Fruit fly (Drosophila melanogaster) whole organism, embryonic: ENCODE results near the gene CG3184.

Experiments
- Abd-B ChIP-seq: fragments of 200-800 bp; sonication (Bioruptor generic); optimal IDR thresholded peaks from 2 replicates; lab custom pipeline; 2018; ENCODE audit warnings: missing biosample characterization, mild to moderate bottlenecking, missing genetic modification characterization, moderate library complexity
- CG10462 ChIP-seq: fragments of 200-800 bp; sonication (Bioruptor generic); optimal IDR thresholded peaks from 2 replicates; lab custom pipeline; 2016; ENCODE audit warnings: missing biosample characterization, missing genetic modification characterization
- CG11398 ChIP-seq: fragments of 200-800 bp; sonication (Bioruptor generic); optimal IDR thresholded peaks from 2 replicates; lab custom pipeline; 2016; ENCODE audit warnings: missing biosample characterization, missing genetic modification characterization
- CG13775 ChIP-seq: fragments of 200-800 bp; sonication (Bioruptor generic); optimal IDR thresholded peaks from 3 replicates; lab custom pipeline; 2017; ENCODE audit warnings: missing biosample characterization, mild to moderate bottlenecking, missing genetic modification characterization
- CG14710 ChIP-seq: fragments of 200-800 bp; sonication (Bioruptor generic); optimal IDR thresholded peaks from 3 replicates; lab custom pipeline; 2019; ENCODE audit warnings: missing biosample characterization, mild to moderate bottlenecking, missing genetic modification characterization, moderate library complexity
- CG17328 ChIP-seq: fragments of 200-800 bp; sonication (Bioruptor generic); IDR thresholded peaks from 2 replicates; pipeline ENCODE4 v1.3.6; 2022; ENCODE audit warnings: missing biosample characterization, missing genetic modification characterization
- CG17612 ChIP-seq: fragments of 200-800 bp; sonication (Bioruptor generic); IDR thresholded peaks from 2 replicates; pipeline ENCODE4 v1.3.6; 2022; ENCODE audit warnings: missing biosample characterization, missing genetic modification characterization
- CG18011 ChIP-seq: fragments of 200-800 bp; sonication (Bioruptor generic); optimal IDR thresholded peaks from 2 replicates; lab custom pipeline; 2017; ENCODE audit warnings: missing biosample characterization, missing genetic modification characterization, mild to moderate bottlenecking, moderate library complexity, missing genotype
- CG2199 ChIP-seq: fragments of 200-800 bp; sonication (Bioruptor generic); IDR thresholded peaks from 3 replicates; pipeline ENCODE4 v1.3.6; 2022; ENCODE audit warnings: missing biosample characterization, missing genetic modification characterization
- CG2712 ChIP-seq: fragments of 200-800 bp; optimal IDR thresholded peaks from 3 replicates; lab custom pipeline; 2019; ENCODE audit warnings: missing biosample characterization, mild to moderate bottlenecking, missing genetic modification characterization, moderate library complexity
- CG4360 ChIP-seq: fragments of 200-800 bp; sonication (Bioruptor generic); IDR thresholded peaks from 2 replicates; pipeline ENCODE4 v1.3.6; 2022; ENCODE audit warnings: missing biosample characterization, missing genetic modification characterization
- CG4404 ChIP-seq: fragments of 200-800 bp; sonication (Bioruptor generic); IDR thresholded peaks from 2 replicates; pipeline ENCODE4 v1.3.6; 2022; ENCODE audit warnings: missing biosample characterization, missing genetic modification characterization
- CG5180 ChIP-seq: fragments of 200-800 bp; sonication (Bioruptor generic); optimal IDR thresholded peaks from 3 replicates; lab custom pipeline; 2017; ENCODE audit warnings: missing biosample characterization, missing genetic modification characterization, mild to moderate bottlenecking, moderate library complexity, missing genetic modification reagents
- CG6765 ChIP-seq: fragments of 200-800 bp; sonication (Bioruptor generic); optimal IDR thresholded peaks from 3 replicates; lab custom pipeline; 2017; ENCODE audit warnings: missing biosample characterization, mild to moderate bottlenecking, missing genetic modification characterization
- CG7271 ChIP-seq: fragments of 200-800 bp; sonication (Bioruptor generic); optimal IDR thresholded peaks from 2 replicates; lab custom pipeline; 2018; ENCODE audit warnings: missing biosample characterization, mild to moderate bottlenecking, missing genetic modification characterization, moderate library complexity
- CG7556 ChIP-seq: fragments of 200-800 bp; sonication (Bioruptor generic); optimal IDR thresholded peaks from 2 replicates; lab custom pipeline; 2017; ENCODE audit warnings: missing biosample characterization, mild to moderate bottlenecking, missing genetic modification characterization
- CG7745 ChIP-seq: fragments of 200-800 bp; sonication (Bioruptor generic); optimal IDR thresholded peaks from 2 replicates; lab custom pipeline; 2018; ENCODE audit warnings: missing biosample characterization, mild to moderate bottlenecking, missing genetic modification characterization, moderate library complexity
- CG7839 ChIP-seq: fragments of 200-800 bp; sonication (Bioruptor generic); optimal IDR thresholded peaks from 3 replicates; lab custom pipeline; 2018; ENCODE audit warnings: missing biosample characterization, mild to moderate bottlenecking, missing genetic modification characterization, moderate library complexity
- CG7928 ChIP-seq: fragments of 200-800 bp; sonication (Bioruptor generic); optimal IDR thresholded peaks from 2 replicates; lab custom pipeline; 2017; ENCODE audit warnings: missing biosample characterization, mild to moderate bottlenecking, missing genetic modification characterization
- CG9876 ChIP-seq: fragments of 200-800 bp; sonication (Bioruptor generic); optimal IDR thresholded peaks from 2 replicates; lab custom pipeline; 2016; ENCODE audit warnings: missing biosample characterization, missing genetic modification characterization
- Dref ChIP-seq: fragments of 200-800 bp; sonication (Bioruptor generic); IDR thresholded peaks from 2 replicates; pipeline ENCODE4 v1.3.6; 2022; ENCODE audit warnings: missing biosample characterization, missing genetic modification characterization
- Elba2 ChIP-seq: fragments of 200-800 bp; sonication (Bioruptor generic); optimal IDR thresholded peaks from 3 replicates; lab custom pipeline; 2016; ENCODE audit warnings: missing biosample characterization, missing genetic modification characterization
- Ets65A ChIP-seq: fragments of 200-800 bp; sonication (Bioruptor generic); peaks from one replicate; lab custom pipeline; 2016; ENCODE audit warnings: missing biosample characterization, missing genetic modification characterization
- HmgZ ChIP-seq: fragments of 200-800 bp; sonication (Bioruptor generic); optimal IDR thresholded peaks from 2 replicates; lab custom pipeline; 2018; ENCODE audit warnings: missing biosample characterization, mild to moderate bottlenecking, missing genetic modification characterization
- Max ChIP-seq: fragments of 200-800 bp; sonication (Bioruptor generic); optimal IDR thresholded peaks from 2 replicates; lab custom pipeline; 2016; ENCODE audit warnings: missing biosample characterization, mild to moderate bottlenecking, missing genetic modification characterization
- Meics ChIP-seq: fragments of 200-800 bp; sonication (Bioruptor generic); optimal IDR thresholded peaks from 2 replicates; lab custom pipeline; 2017; ENCODE audit warnings: missing biosample characterization, mild to moderate bottlenecking, missing genetic modification characterization
- PHDP ChIP-seq: fragments of 200-800 bp; sonication (Bioruptor generic); optimal IDR thresholded peaks from 3 replicates; lab custom pipeline; 2018; ENCODE audit warnings: missing biosample characterization, mild to moderate bottlenecking, missing genetic modification characterization, moderate library complexity
- Rx ChIP-seq: fragments of 200-800 bp; sonication (Bioruptor generic); IDR thresholded peaks from 2 replicates; pipeline ENCODE4 v1.3.6; 2022; ENCODE audit warnings: missing biosample characterization, missing genetic modification characterization
- ac ChIP-seq: fragments of 200-800 bp; sonication (Bioruptor generic); optimal IDR thresholded peaks from 3 replicates; lab custom pipeline; 2017; ENCODE audit warnings: missing biosample characterization, mild to moderate bottlenecking, missing genetic modification characterization
- bcd ChIP-seq: fragments of 200-800 bp; sonication (Bioruptor generic); optimal IDR thresholded peaks from 2 replicates; lab custom pipeline; 2017; ENCODE audit warnings: missing biosample characterization, mild to moderate bottlenecking, missing genetic modification characterization
- bowl ChIP-seq: fragments of 200-800 bp; sonication (Bioruptor generic); IDR thresholded peaks from 2 replicates; pipeline ENCODE4 v1.3.6; 2022; ENCODE audit warnings: missing biosample characterization, missing genetic modification characterization
- bsh ChIP-seq, 2 experiments: fragments of 200-800 bp; sonication (Bioruptor generic); optimal IDR thresholded peaks; 2 replicates each; lab custom pipeline; 2017 to 2018; ENCODE audit warnings: mild to moderate bottlenecking in 2 of 2, missing biosample characterization in 2 of 2, missing genetic modification characterization in 2 of 2, moderate library complexity in 1 of 2
- croc ChIP-seq: fragments of 200-800 bp; sonication (Bioruptor generic); conservative IDR thresholded peaks from 3 replicates; pipeline ENCODE4 v1.3.6; 2022; ENCODE audit warnings: missing biosample characterization, missing genetic modification characterization
- dysf ChIP-seq: fragments of 200-800 bp; sonication (Bioruptor generic); IDR thresholded peaks from 3 replicates; pipeline ENCODE4 v1.3.6; 2022; ENCODE audit warnings: missing biosample characterization, missing genetic modification characterization
- eve ChIP-seq, 2 experiments: fragments of >200 bp; optimal IDR thresholded peaks; 2 replicates each; lab custom pipeline; 2017; ENCODE audit warnings: missing biosample characterization in 2 of 2, missing genetic modification characterization in 2 of 2
- ewg ChIP-seq: fragments of 200-800 bp; sonication (Bioruptor generic); optimal IDR thresholded peaks from 3 replicates; lab custom pipeline; 2017; ENCODE audit warnings: mild to moderate bottlenecking, missing biosample characterization, missing genetic modification reagents, missing genetic modification characterization
- ftz-f1 ChIP-seq: fragments of 200-800 bp; sonication (Bioruptor generic); optimal IDR thresholded peaks from 2 replicates; lab custom pipeline; 2016; ENCODE audit warnings: missing biosample characterization, missing genetic modification characterization
- gce ChIP-seq: fragments of 200-800 bp; sonication (Bioruptor generic); IDR thresholded peaks from 3 replicates; pipeline ENCODE4 v1.3.6; 2022; ENCODE audit warnings: missing biosample characterization, missing genetic modification characterization
- gcm ChIP-seq: fragments of 200-800 bp; sonication (Bioruptor generic); optimal IDR thresholded peaks from 2 replicates; lab custom pipeline; 2019; ENCODE audit warnings: missing biosample characterization, mild to moderate bottlenecking, missing genetic modification characterization, moderate library complexity
- ham ChIP-seq: fragments of 200-800 bp; sonication (Bioruptor generic); IDR thresholded peaks from 2 replicates; pipeline ENCODE4 v1.3.6; 2022; ENCODE audit warnings: missing biosample characterization, missing genetic modification characterization
- lilli ChIP-seq: fragments of 200-800 bp; sonication (Bioruptor generic); optimal IDR thresholded peaks from 3 replicates; lab custom pipeline; 2016; ENCODE audit warnings: missing biosample characterization, missing genetic modification characterization
- lola ChIP-seq, 3 experiments: fragments of >200 bp in 2 of 3; fragments of 200-800 bp in 1 of 3; sonication (Bioruptor generic) in 1 of 3; optimal IDR thresholded peaks; 2 replicates each; lab custom pipeline; 2017 to 2019; ENCODE audit warnings: missing biosample characterization in 3 of 3, missing genetic modification characterization in 3 of 3, mild to moderate bottlenecking in 1 of 3, moderate library complexity in 1 of 3
- lov ChIP-seq, 2 experiments: fragments of 200-800 bp in 1 of 2; fragments of >200 bp in 1 of 2; sonication (Bioruptor generic) in 1 of 2; IDR thresholded peaks in 1 of 2; optimal IDR thresholded peaks in 1 of 2; 2 replicates in 1 of 2; 3 replicates in 1 of 2; pipeline versions ENCODE4 v1.3.6 to Lab custom; 2017 to 2022; ENCODE audit warnings: missing biosample characterization in 1 of 2, missing genetic modification characterization in 1 of 2
- nmo ChIP-seq: fragments of 200-800 bp; sonication (Bioruptor generic); optimal IDR thresholded peaks from 2 replicates; lab custom pipeline; 2018; ENCODE audit warnings: missing biosample characterization, mild to moderate bottlenecking, missing genetic modification characterization, moderate library complexity
- otp ChIP-seq: fragments of 200-800 bp; sonication (Bioruptor generic); IDR thresholded peaks from 3 replicates; pipeline ENCODE4, ENCODE4 v1.3.6; 2022; ENCODE audit warnings: missing biosample characterization, missing genetic modification characterization
- slbo ChIP-seq: fragments of 200-800 bp; sonication (Bioruptor generic); IDR thresholded peaks from 2 replicates; pipeline ENCODE4 v1.3.6; 2022; ENCODE audit warnings: missing biosample characterization, missing genetic modification characterization
- so ChIP-seq: fragments of 200-800 bp; sonication (Bioruptor generic); IDR thresholded peaks from 3 replicates; pipeline ENCODE4 v1.3.6; 2022; ENCODE audit warnings: missing biosample characterization, missing genetic modification characterization
- stc ChIP-seq: fragments of 200-800 bp; sonication (Bioruptor generic); IDR thresholded peaks from 2 replicates; pipeline ENCODE4 v1.3.6; 2022; ENCODE audit warnings: missing biosample characterization, missing genetic modification characterization
- zfh2 ChIP-seq: fragments of 200-800 bp; sonication (Bioruptor generic); optimal IDR thresholded peaks from 2 replicates; lab custom pipeline; 2016; ENCODE audit warnings: missing biosample characterization, missing genetic modification characterization

Gene CG3184

DNA sequence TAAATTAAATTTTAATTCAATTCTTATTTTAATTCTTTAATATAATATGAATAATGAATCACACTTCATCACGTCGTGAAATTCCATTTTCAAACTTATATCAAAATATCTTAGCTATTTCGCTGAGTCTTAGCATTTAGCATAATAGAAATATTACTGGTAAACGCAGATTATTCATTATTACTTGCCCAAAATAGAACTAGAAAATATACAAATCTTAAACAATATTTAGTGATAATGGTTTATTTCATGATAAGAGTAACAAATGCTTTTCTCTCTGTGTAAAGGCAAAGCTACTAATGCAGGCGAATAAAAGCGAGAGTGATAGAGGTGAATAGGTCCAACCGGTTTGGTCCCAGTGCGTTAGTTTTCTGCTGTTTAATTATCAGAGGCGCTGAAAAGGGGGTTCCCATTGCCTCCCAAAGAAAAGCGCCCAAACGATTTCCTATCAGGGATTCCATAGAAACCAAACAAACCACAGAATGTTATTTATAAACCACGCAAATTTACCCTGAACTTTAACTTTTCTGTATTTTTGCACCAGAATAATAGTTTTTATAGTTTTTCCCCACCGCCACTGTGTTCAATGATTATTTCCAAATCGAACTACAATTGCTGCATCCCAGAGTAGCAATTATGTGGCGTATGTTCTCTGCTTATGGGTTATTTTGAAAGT is 25.6 kb downstream of the CG3184 start (continued):
- peak; percentile 52; the same call in 1 of the 3 replicates for TF ChIP-seq otp (GFP tag; lab: Robert Waterston, UW)
- peak; percentile 23 for TF ChIP-seq PHDP (tag; lab: Kevin White, UChicago)
- TF ChIP-seq nmo (GFP tag; lab: Kevin White, UChicago): peak; percentile 19
- TF ChIP-seq Rx (GFP tag; lab: Robert Waterston, UW): no peak; the same call in 1 of the 2 replicates
- peak; percentile 43 for TF ChIP-seq CG7556 (GFP tag; lab: Kevin White, UChicago)
- TF ChIP-seq CG10462 (GFP tag; lab: Kevin White, UChicago): no peak
- TF ChIP-seq CG7839 (tag; lab: Kevin White, UChicago): peak; percentile 40
- TF ChIP-seq bcd (GFP tag; lab: Kevin White, UChicago): peak; percentile 21
- no peak for TF ChIP-seq CG6765 (GFP tag; lab: Kevin White, UChicago)
- no peak for TF ChIP-seq HmgZ (tag; lab: Kevin White, UChicago)
- peak; percentile 18 for TF ChIP-seq ewg (GFP tag; lab: Kevin White, UChicago)
- 0 out of 3 replicates have a peak, but pooled peaks have one; percentile 19 for TF ChIP-seq CG2199
- no peak for TF ChIP-seq CG14710 (tag; lab: Kevin White, UChicago)
- TF ChIP-seq eve (GFP tag; optimal IDR thresholded peaks at IDR 0.05; lab: Kevin White, UChicago): peak in 1 of 2 experiments; percentile 59
- no peak for TF ChIP-seq croc (GFP tag; lab: Robert Waterston, UW)
- peak; percentile 70 for TF ChIP-seq dysf (GFP tag; lab: Robert Waterston, UW)
- TF ChIP-seq CG4404 (GFP tag; lab: Robert Waterston, UW): 0 out of 2 replicates have a peak, but pooled peaks have one; percentile 19
- TF ChIP-seq Dref (GFP tag; lab: Robert Waterston, UW): no peak
- TF ChIP-seq Ets65A: peak; percentile 70
- no peak for TF ChIP-seq ac
- TF ChIP-seq CG7745 (tag; lab: Kevin White, UChicago): no peak
- no peak for TF ChIP-seq CG7271 (tag; lab: Kevin White, UChicago)
- peak; percentile 65 for TF ChIP-seq slbo (GFP tag; lab: Robert Waterston, UW)
- peak; percentile 30 for TF ChIP-seq lilli (GFP tag; lab: Kevin White, UChicago)
- TF ChIP-seq CG5180 (GFP tag; lab: Kevin White, UChicago): no peak
- no peak for TF ChIP-seq CG4360
- TF ChIP-seq Elba2 (GFP tag; lab: Kevin White, UChicago): no peak
- TF ChIP-seq ftz-f1 (GFP tag; lab: Kevin White, UChicago): no peak
- peak; percentile 35 for TF ChIP-seq zfh2 (GFP tag; lab: Kevin White, UChicago)
- TF ChIP-seq bsh (GFP tag; optimal IDR thresholded peaks at IDR 0.05; lab: Kevin White, UChicago): peak in 1 of 2 experiments; percentile 8
- TF ChIP-seq Abd-B (GFP tag; lab: Kevin White, UChicago): peak; percentile 18
- no peak for TF ChIP-seq CG17612 (GFP tag; lab: Robert Waterston, UW)
- TF ChIP-seq lov (optimal IDR thresholded peaks at IDR 0.05; lab: Kevin White, UChicago): no peak
- TF ChIP-seq lov (GFP tag; IDR thresholded peaks at IDR 0.05; lab: Robert Waterston, UW): no peak
- peak; percentile 49; the same call in 1 of the 3 replicates for TF ChIP-seq so (GFP tag; lab: Robert Waterston, UW)
- TF ChIP-seq stc (GFP tag; lab: Robert Waterston, UW): peak; percentile 59
- TF ChIP-seq gcm: no peak
- TF ChIP-seq CG9876 (GFP tag; lab: Kevin White, UChicago): no peak
- TF ChIP-seq ham (GFP tag; lab: Robert Waterston, UW): no peak
- TF ChIP-seq bowl: no peak
- TF ChIP-seq CG11398 (GFP tag; lab: Kevin White, UChicago): peak; percentile 16
- TF ChIP-seq CG13775 (GFP tag; lab: Kevin White, UChicago): no peak
- peak; percentile 55 for TF ChIP-seq Meics (GFP tag; lab: Kevin White, UChicago)
- no peak for TF ChIP-seq CG7928
- no peak for TF ChIP-seq Max (GFP tag; lab: Kevin White, UChicago)
- TF ChIP-seq CG17328: peak; percentile 35; the same call in 1 of the 2 replicates
- peak; percentile 18 for TF ChIP-seq CG2712 (tag; lab: Kevin White, UChicago)
- TF ChIP-seq CG18011 (GFP tag; lab: Kevin White, UChicago): no peak
- TF ChIP-seq gce: peak; percentile 58; the same call in 2 of the 3 replicates
- no peak for TF ChIP-seq lola (GFP tag; optimal IDR thresholded peaks at IDR 0.05; lab: Kevin White, UChicago)
